Worm (Caenorhabditis elegans): ENCODE results near the gene rab-21.
A peak's percentile ranks its signal among the peaks of the same experiment; 100 is the strongest.

rab-21 gene

ce11 chrII:8714913-8715447 lies at the start of gene rab-21, which contains the start of gene T01B7.13:
rab-21 (minus strand) TSS chrII:8715013.
T01B7.13 (plus strand) TSS chrII:8715397.
- TF ChIP-seq egl-13 (tag; optimal IDR thresholded peaks at IDR 0.05): no peak
- TF ChIP-seq hlh-4 (tag; optimal IDR thresholded peaks at IDR 0.05): no peak
- TF ChIP-seq fkh-10 (GFP tag; optimal IDR thresholded peaks at IDR 0.05): no peak
- no peak for TF ChIP-seq snpc-4 (tag; optimal IDR thresholded peaks at IDR 0.05)
- TF ChIP-seq nhr-71 (tag; optimal IDR thresholded peaks at IDR 0.05): no peak
- no peak for TF ChIP-seq C16A3.4 (tag; optimal IDR thresholded peaks at IDR 0.05)
- TF ChIP-seq ceh-82 (tag; optimal IDR thresholded peaks at IDR 0.05): no peak
- TF ChIP-seq fkh-4 (tag; optimal IDR thresholded peaks at IDR 0.05; ENCODE audit: borderline replicate concordance): no peak
- no peak for TF ChIP-seq nhr-28 (tag; optimal IDR thresholded peaks at IDR 0.05)
- TF ChIP-seq nhr-90 (tag; optimal IDR thresholded peaks at IDR 0.05; ENCODE audit: poor library complexity): no peak
- TF ChIP-seq efl-3 (GFP tag; optimal IDR thresholded peaks at IDR 0.05): no peak
- TF ChIP-seq unc-98 (GFP tag; IDR thresholded peaks at IDR 0.05): no peak
- no peak for TF ChIP-seq aly-2 (tag; optimal IDR thresholded peaks at IDR 0.05)
- no peak for TF ChIP-seq lin-35 (GFP tag; optimal IDR thresholded peaks at IDR 0.05)
- no peak for TF ChIP-seq lin-13 (GFP tag; optimal IDR thresholded peaks at IDR 0.05)
- no peak for TF ChIP-seq nhr-19 (GFP tag; conservative IDR thresholded peaks at IDR 0.05)
- no peak for TF ChIP-seq C04F5.9 (tag; optimal IDR thresholded peaks at IDR 0.05)
- no peak for TF ChIP-seq nhr-47 (tag; optimal IDR thresholded peaks at IDR 0.05)
- no peak for TF ChIP-seq mab-9 (GFP tag; IDR thresholded peaks at IDR 0.05)
- no peak for TF ChIP-seq F16B12.6 (tag; optimal IDR thresholded peaks at IDR 0.05)

ce11 chrII:8764332-8764731 lies 49.5 kb upstream of the rab-21 start:
- TF ChIP-seq blmp-1 (tag; optimal IDR thresholded peaks at IDR 0.05) (peak; percentile 3), C34B4.2 (tag; optimal IDR thresholded peaks at IDR 0.05) (no peak), nhr-20 (tag; optimal IDR thresholded peaks at IDR 0.05) (peak; percentile 17), lin-14 (GFP tag; optimal IDR thresholded peaks at IDR 0.05) (peak; percentile 30), grh-1 (GFP tag; IDR thresholded peaks at IDR 0.05) (no peak), nhr-19 (GFP tag; conservative IDR thresholded peaks at IDR 0.05) (0 out of 2 replicates have a peak, but pooled peaks have one; percentile 9), elt-3 (tag; optimal IDR thresholded peaks at IDR 0.05) (peak in 2 of 6 experiments; percentile 13 to 55), nhr-85 (tag) (peak; percentile 80)

ce11 chrII:8763367-8763766 lies 48.6 kb upstream of the rab-21 start:
- TF ChIP-seq efl-1 (optimal IDR thresholded peaks at IDR 0.05): no peak
- TF ChIP-seq efl-1 (GFP tag; optimal IDR thresholded peaks at IDR 0.05 in 1 of 2): peak in 1 of 2 experiments; percentile 44
- TF ChIP-seq unc-62 (GFP tag; optimal IDR thresholded peaks at IDR 0.05): no peak

ce11 chrII:8761739-8762138 lies 46.9 kb upstream of the rab-21 start:
- TF ChIP-seq alr-1 (tag; optimal IDR thresholded peaks at IDR 0.05; ENCODE audit: borderline replicate concordance) (no peak), lin-39 (tag; optimal IDR thresholded peaks at IDR 0.05) (no peak), elt-2 (tag; optimal IDR thresholded peaks at IDR 0.05) (peak; percentile 9), nhr-237 (tag; optimal IDR thresholded peaks at IDR 0.05) (no peak)

- TF ChIP-seq nhr-47 (tag; optimal IDR thresholded peaks at IDR 0.05) (no peak), fos-1 (tag; optimal IDR thresholded peaks at IDR 0.05) (no peak), lin-14 (GFP tag; optimal IDR thresholded peaks at IDR 0.05) (no peak), elt-2 (tag; optimal IDR thresholded peaks at IDR 0.05) (no peak), irx-1 (tag; optimal IDR thresholded peaks at IDR 0.05) (no peak), nhr-77 (tag; optimal IDR thresholded peaks at IDR 0.05) (no peak), lin-35 (GFP tag; optimal IDR thresholded peaks at IDR 0.05) (no peak), swsn-7 (tag; optimal IDR thresholded peaks at IDR 0.05) (no peak), dsc-1 (tag; optimal IDR thresholded peaks at IDR 0.05) (no peak), nhr-11 (tag; optimal IDR thresholded peaks at IDR 0.05) (no peak), hlh-4 (tag; optimal IDR thresholded peaks at IDR 0.05) (no peak), ceh-88 (GFP tag; IDR thresholded peaks at IDR 0.05) (no peak), blmp-1 (tag; optimal IDR thresholded peaks at IDR 0.05) (no peak), C16A3.4 (tag; optimal IDR thresholded peaks at IDR 0.05) (no peak), ceh-8 (GFP tag; optimal IDR thresholded peaks at IDR 0.05) (no peak), pag-3 (tag; optimal IDR thresholded peaks at IDR 0.05; ENCODE audit: borderline replicate concordance, insufficient read depth) (no peak), nhr-28 (tag; optimal IDR thresholded peaks at IDR 0.05) (no peak)
Measured at ce11 chrII:8759493-8759892, 44.7 kb upstream of the rab-21 start, which contains the start of gene fut-1. fut-1 (minus strand) TSS chrII:8759593.

Data from whole organism, L1 larva.